Worm (Caenorhabditis elegans): ENCODE results near the gene gldi-9.

The gldi-9 gene

ce11 chrIII:2725221-2726203 is 30.6 kb downstream of the gldi-9 start, which contains the start of gene cosa-1:
Gene cosa-1, plus strand, starts transcription at chrIII:2726116.
- TF ChIP-seq ttx-3 (tag; optimal IDR thresholded peaks at IDR 0.05) (no peak), sdc-2 (tag; optimal IDR thresholded peaks at IDR 0.05) (no peak), unc-86 (tag; optimal IDR thresholded peaks at IDR 0.05) (no peak), nhr-232 (tag; optimal IDR thresholded peaks at IDR 0.05) (no peak), pat-9 (tag; optimal IDR thresholded peaks at IDR 0.05) (no peak), T23F11.4 (GFP tag; optimal IDR thresholded peaks at IDR 0.05) (no peak), lim-6 (tag; optimal IDR thresholded peaks at IDR 0.05) (no peak), pha-4 (tag; optimal IDR thresholded peaks at IDR 0.05) (no peak), ceh-45 (GFP tag; IDR thresholded peaks at IDR 0.05) (no peak), syd-9 (tag; optimal IDR thresholded peaks at IDR 0.05) (no peak), hlh-6 (tag; optimal IDR thresholded peaks at IDR 0.05) (no peak), ceh-30 (tag; optimal IDR thresholded peaks at IDR 0.05) (no peak), pha-2 (tag; optimal IDR thresholded peaks at IDR 0.05) (no peak), hlh-15 (tag; optimal IDR thresholded peaks at IDR 0.05) (no peak), pqm-1 (tag; optimal IDR thresholded peaks at IDR 0.05) (no peak), hlh-8 (tag; optimal IDR thresholded peaks at IDR 0.05) (no peak)

ce11 chrIII:2724992-2725220 is 31.3 kb downstream of the gldi-9 start, which contains the start of gene Y71H2AM.11:
Gene Y71H2AM.11, minus strand, starts transcription at chrIII:2725092.
- TF ChIP-seq tbx-2 (tag; optimal IDR thresholded peaks at IDR 0.05) = no peak
- TF ChIP-seq elt-2 (tag; optimal IDR thresholded peaks at IDR 0.05) = no peak
- no peak for TF ChIP-seq hlh-13 (GFP tag; optimal IDR thresholded peaks at IDR 0.05)
- TF ChIP-seq ttx-3 (tag; optimal IDR thresholded peaks at IDR 0.05) = no peak
- no peak for TF ChIP-seq pax-1 (tag; optimal IDR thresholded peaks at IDR 0.05)

- TF ChIP-seq F13H6.1 (tag; optimal IDR thresholded peaks at IDR 0.05) = no peak
- TF ChIP-seq Y22D7AL.16 (tag; optimal IDR thresholded peaks at IDR 0.05) = no peak
- TF ChIP-seq ama-1 (optimal IDR thresholded peaks at IDR 0.05) = no peak
- no peak for TF ChIP-seq madf-2 (tag; optimal IDR thresholded peaks at IDR 0.05)
- no peak for TF ChIP-seq ceh-2 (tag; optimal IDR thresholded peaks at IDR 0.05)
- no peak for TF ChIP-seq nfya-1 (tag; optimal IDR thresholded peaks at IDR 0.05)
- TF ChIP-seq ceh-34 (tag; optimal IDR thresholded peaks at IDR 0.05) = no peak
- no peak for TF ChIP-seq T23F11.4 (GFP tag; optimal IDR thresholded peaks at IDR 0.05)
- no peak for TF ChIP-seq fkh-6 (tag; optimal IDR thresholded peaks at IDR 0.05)
- TF ChIP-seq ceh-14 (tag; optimal IDR thresholded peaks at IDR 0.05) = no peak
- TF ChIP-seq pros-1 (tag; optimal IDR thresholded peaks at IDR 0.05) = no peak
- TF ChIP-seq pha-2 (tag; optimal IDR thresholded peaks at IDR 0.05) = no peak
- TF ChIP-seq eyg-1 (tag; optimal IDR thresholded peaks at IDR 0.05) = no peak
- no peak for TF ChIP-seq tbx-2 (tag; optimal IDR thresholded peaks at IDR 0.05)
- TF ChIP-seq ceh-22 (tag; optimal IDR thresholded peaks at IDR 0.05) = no peak
Measured at ce11 chrIII:2716514-2716913, 39.6 kb downstream of the gldi-9 start, which contains the start of gene tmem-132. Gene tmem-132, minus strand, starts transcription at chrIII:2716614.

- no peak for TF ChIP-seq hlh-30 (tag; optimal IDR thresholded peaks at IDR 0.05; ENCODE audit: insufficient read depth)
- TF ChIP-seq ets-4 (tag; optimal IDR thresholded peaks at IDR 0.05) = no peak
- no peak for TF ChIP-seq pha-4 (tag; optimal IDR thresholded peaks at IDR 0.05)
Measured at ce11 chrIII:2711527-2711926, 44.6 kb downstream of the gldi-9 start.

DNA sequence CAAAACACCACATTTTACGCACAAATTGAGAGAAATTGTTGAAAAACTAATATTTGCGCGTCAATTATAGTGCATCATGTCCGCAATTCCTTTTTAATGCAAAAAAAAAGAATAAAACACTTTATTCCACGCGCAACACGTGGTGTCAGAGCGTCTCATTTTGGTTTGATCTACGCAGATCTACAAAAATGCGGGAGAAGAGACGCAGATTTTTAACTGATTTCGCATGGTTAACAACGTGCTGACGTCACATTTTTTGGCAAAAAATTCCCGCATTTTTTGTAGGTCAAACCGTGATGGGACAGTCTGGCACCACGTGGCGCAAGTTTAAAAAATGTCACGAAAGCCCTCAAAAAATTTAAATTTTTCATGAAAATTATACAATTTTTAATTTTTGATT is 45.9 kb downstream of the gldi-9 start:
- no peak for TF ChIP-seq dmd-4 (tag; optimal IDR thresholded peaks at IDR 0.05; ENCODE audit: borderline replicate concordance)
- no peak for TF ChIP-seq che-1 (tag; optimal IDR thresholded peaks at IDR 0.05)
- no peak for TF ChIP-seq fkh-10 (GFP tag; optimal IDR thresholded peaks at IDR 0.05)
- TF ChIP-seq ceh-2 (tag; optimal IDR thresholded peaks at IDR 0.05) = no peak
- no peak for TF ChIP-seq Y22D7AL.16 (tag; optimal IDR thresholded peaks at IDR 0.05)
- TF ChIP-seq ceh-24 (tag; optimal IDR thresholded peaks at IDR 0.05) = no peak
- no peak for TF ChIP-seq nhr-232 (tag; optimal IDR thresholded peaks at IDR 0.05)
- TF ChIP-seq pax-1 (tag; optimal IDR thresholded peaks at IDR 0.05) = no peak

Measured in whole organism, late embryonic.